Fruit fly (Drosophila melanogaster) whole organism, adult: ENCODE results near the gene CG5758.

Experiments used
- CG11617 ChIP-seq: fragments of 200-800 bp; sonication (Bioruptor generic); optimal IDR thresholded peaks from 2 replicates; lab custom pipeline; 2017; ENCODE audit warnings: mild to moderate bottlenecking, missing biosample characterization, missing genetic modification reagents, missing genetic modification characterization
- CG12768 ChIP-seq: fragments of 200-800 bp; sonication (Bioruptor generic); optimal IDR thresholded peaks from 2 replicates; lab custom pipeline; 2017; ENCODE audit warnings: missing biosample characterization, missing genetic modification characterization, mild to moderate bottlenecking, moderate library complexity, missing genetic modification reagents
- CG14711 ChIP-seq: fragments of 200-800 bp; sonication (Bioruptor generic); optimal IDR thresholded peaks from 2 replicates; lab custom pipeline; 2018; ENCODE audit warnings: missing biosample characterization, mild to moderate bottlenecking, missing genetic modification characterization, moderate library complexity
- CG1620 ChIP-seq: fragments of 200-800 bp; sonication (Bioruptor generic); optimal IDR thresholded peaks from 2 replicates; lab custom pipeline; 2016; ENCODE audit warnings: missing biosample characterization, missing genetic modification characterization
- CG33017 ChIP-seq: fragments of 200-800 bp; sonication (Bioruptor generic); optimal IDR thresholded peaks from 2 replicates; lab custom pipeline; 2018; ENCODE audit warnings: missing biosample characterization, mild to moderate bottlenecking, missing genetic modification characterization, moderate library complexity
- CG5204 ChIP-seq: fragments of 200-800 bp; sonication (Bioruptor generic); optimal IDR thresholded peaks from 2 replicates; lab custom pipeline; 2016; ENCODE audit warnings: missing biosample characterization, missing genetic modification characterization
- CG7045 ChIP-seq: fragments of 200-800 bp; sonication (Bioruptor generic); optimal IDR thresholded peaks from 2 replicates; lab custom pipeline; 2017; ENCODE audit warnings: missing biosample characterization, mild to moderate bottlenecking, missing genetic modification characterization
- CG7101 ChIP-seq: fragments of 200-800 bp; sonication (Bioruptor generic); optimal IDR thresholded peaks from 2 replicates; lab custom pipeline; 2018; ENCODE audit warnings: missing biosample characterization, mild to moderate bottlenecking, missing genetic modification characterization, moderate library complexity
- Clk ChIP-seq: fragments of 200-800 bp; sonication (Bioruptor generic); optimal IDR thresholded peaks from 2 replicates; lab custom pipeline; 2017; ENCODE audit warnings: missing biosample characterization, missing genetic modification characterization
- Crg-1 ChIP-seq: fragments of 200-800 bp; sonication (Bioruptor generic); optimal IDR thresholded peaks from 2 replicates; lab custom pipeline; 2016; ENCODE audit warnings: missing biosample characterization, missing genetic modification characterization
- Hr96 ChIP-seq: fragments of 200-800 bp; sonication (Bioruptor generic); optimal IDR thresholded peaks from 2 replicates; lab custom pipeline; 2016; ENCODE audit warnings: missing biosample characterization, missing genetic modification characterization
- Mnt ChIP-seq: fragments of 200-800 bp; sonication (Bioruptor generic); optimal IDR thresholded peaks from 2 replicates; lab custom pipeline; 2016; ENCODE audit warnings: missing biosample characterization, mild to moderate bottlenecking, missing genetic modification characterization
- bab1 ChIP-seq: fragments of 200-800 bp; sonication (Bioruptor generic); optimal IDR thresholded peaks from 3 replicates; lab custom pipeline; 2019; ENCODE audit warnings: missing biosample characterization, mild to moderate bottlenecking, missing genetic modification characterization, moderate library complexity
- cic ChIP-seq: fragments of 200-800 bp; sonication (Bioruptor generic); optimal IDR thresholded peaks from 2 replicates; lab custom pipeline; 2017; ENCODE audit warnings: missing biosample characterization, mild to moderate bottlenecking, missing genetic modification characterization, moderate library complexity
- cnc ChIP-seq, 2 experiments: fragments of >200 bp; optimal IDR thresholded peaks; 2 replicates each; lab custom pipeline; 2017
- kay ChIP-seq: fragments of 200-800 bp; sonication (Bioruptor generic); peaks from one replicate; lab custom pipeline; 2016; ENCODE audit warnings: missing biosample characterization, missing genetic modification characterization, borderline replicate concordance
- ovo ChIP-seq: fragments of 200-800 bp; sonication (Bioruptor generic); optimal IDR thresholded peaks from 2 replicates; lab custom pipeline; 2016; ENCODE audit warnings: missing biosample characterization, missing genetic modification characterization
- pad ChIP-seq: fragments of 200-800 bp; sonication (Bioruptor generic); optimal IDR thresholded peaks from 3 replicates; lab custom pipeline; 2017; ENCODE audit warnings: missing biosample characterization, missing genetic modification characterization, mild to moderate bottlenecking, moderate library complexity, missing genetic modification reagents
- tj ChIP-seq: fragments of 200-800 bp; sonication (Bioruptor generic); optimal IDR thresholded peaks from 3 replicates; lab custom pipeline; 2017; ENCODE audit warnings: missing biosample characterization, mild to moderate bottlenecking, missing genetic modification characterization, moderate library complexity
- toe ChIP-seq: fragments of 200-800 bp; sonication (Bioruptor generic); optimal IDR thresholded peaks from 2 replicates; lab custom pipeline; 2016; ENCODE audit warnings: missing biosample characterization, missing genetic modification characterization

CG5758 gene

dm6 chr2L:18092156-18092555, 27.6 kb upstream of the CG5758 start, which contains the start of gene CG15153:
Gene CG15153, minus strand, starts transcription at chr2L:18092256.
- no peak for TF ChIP-seq ovo (GFP tag; lab: Kevin White, UChicago)
- no peak for TF ChIP-seq CG1620 (GFP tag; lab: Kevin White, UChicago)
- no peak for TF ChIP-seq CG5204 (GFP tag; lab: Kevin White, UChicago)
- no peak for TF ChIP-seq cnc (optimal IDR thresholded peaks at IDR 0.05; lab: Kevin White, UChicago)
- no peak for TF ChIP-seq tj (GFP tag; lab: Kevin White, UChicago)
- TF ChIP-seq bab1 (GFP tag; lab: Kevin White, UChicago), result no peak
- no peak for TF ChIP-seq pad (GFP tag; lab: Kevin White, UChicago)

- TF ChIP-seq tj (GFP tag; lab: Kevin White, UChicago) (no peak), CG7101 (tag; lab: Kevin White, UChicago) (no peak), Clk (GFP tag; lab: Kevin White, UChicago) (no peak), cnc (optimal IDR thresholded peaks at IDR 0.05; lab: Kevin White, UChicago) (no peak), kay (GFP tag; lab: Kevin White, UChicago) (no peak), Crg-1 (GFP tag; lab: Kevin White, UChicago) (no peak), CG7045 (no peak), CG1620 (GFP tag; lab: Kevin White, UChicago) (no peak)
These were observed 23.5 kb upstream of the CG5758 start, which contains the start of gene Slc25A46b for dm6 chr2L:18096268-18096667. Gene Slc25A46b, plus strand, starts transcription at chr2L:18096568.

DNA sequence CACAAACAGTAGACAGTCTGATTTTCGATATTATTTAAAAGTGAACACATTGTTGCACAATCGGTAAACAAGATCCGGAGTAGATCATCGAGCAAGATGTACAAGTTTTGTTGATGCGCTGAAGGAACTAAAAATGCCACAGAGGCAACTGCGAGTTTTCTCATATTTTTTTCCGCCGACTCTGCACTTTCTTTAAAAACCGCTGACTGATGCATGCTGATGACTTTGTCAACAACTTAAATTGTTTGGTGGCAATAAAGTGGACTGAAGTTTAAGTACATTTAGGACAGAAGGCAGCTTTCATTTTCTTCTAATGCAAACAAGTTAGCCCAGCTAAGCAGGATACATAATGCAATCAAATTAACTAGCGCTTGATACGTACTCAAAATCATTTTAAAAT, 7.4 kb upstream of the CG5758 start:
- TF ChIP-seq CG12768 (no peak), tj (GFP tag; lab: Kevin White, UChicago) (peak; percentile 94), cnc (optimal IDR thresholded peaks at IDR 0.05; lab: Kevin White, UChicago) (no peak), Mnt (GFP tag; lab: Kevin White, UChicago) (no peak)

DNA sequence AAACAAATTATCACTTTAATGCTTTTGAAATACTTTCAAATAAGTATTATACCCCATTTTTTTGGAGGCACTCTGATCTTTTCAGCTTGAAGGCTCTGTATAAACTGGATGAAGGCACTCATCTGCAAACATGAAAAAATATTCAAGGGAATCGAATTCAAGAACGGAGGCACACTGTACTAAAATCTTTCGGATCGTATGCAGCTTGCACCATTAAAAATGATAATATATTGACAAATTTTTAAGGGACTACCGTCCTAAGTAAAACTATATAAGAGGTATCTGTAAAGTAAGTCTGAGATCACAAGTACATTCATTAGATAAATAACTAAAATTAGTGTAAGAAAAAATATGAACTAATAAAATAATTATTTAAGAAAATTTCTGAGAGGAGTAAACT, 6.7 kb upstream of the CG5758 start, which contains the start of gene CG44476:
Gene CG44476 (minus strand): TSS at position 101 of the 400 bp plus-strand sequence.
- TF ChIP-seq Crg-1 (GFP tag; lab: Kevin White, UChicago) (no peak), CG7101 (tag; lab: Kevin White, UChicago) (peak; percentile 31), CG1620 (GFP tag; lab: Kevin White, UChicago) (no peak), CG7045 (no peak), Mnt (GFP tag; lab: Kevin White, UChicago) (no peak)

DNA sequence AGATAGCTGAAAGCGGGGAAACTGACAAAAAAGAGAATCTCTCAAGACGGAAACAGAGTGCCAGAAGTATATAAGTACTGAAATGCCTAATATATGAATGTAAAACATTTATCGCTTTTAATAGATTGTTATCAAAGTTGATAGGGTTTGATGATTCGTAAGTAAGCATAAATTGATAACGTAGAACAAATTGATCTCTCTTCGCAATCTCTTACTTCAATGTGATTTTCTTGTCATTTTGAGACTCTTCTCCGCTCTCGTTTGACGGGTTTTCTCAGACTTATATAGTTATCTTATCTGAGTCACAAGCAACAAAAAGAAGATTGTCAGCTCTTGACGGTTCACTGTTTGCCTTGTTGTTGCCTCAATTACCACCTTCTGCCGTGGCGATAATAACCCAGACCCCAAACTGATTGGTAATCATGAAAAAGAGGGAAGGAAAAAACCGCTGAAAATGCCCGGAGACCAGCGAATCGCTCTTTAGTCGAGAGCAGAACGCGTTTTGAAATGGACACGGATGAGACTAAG, 5.6 kb upstream of the CG5758 start, which contains the start of gene CG15152:
Gene CG15152 (plus strand): TSS at position 372 of the 528 bp plus-strand sequence.
- TF ChIP-seq CG12768 (no peak), tj (GFP tag; lab: Kevin White, UChicago) (no peak), cic (GFP tag; lab: Kevin White, UChicago) (peak; percentile 41)

dm6 chr2L:18115104-18115503, 4.7 kb upstream of the CG5758 start:
- peak; percentile 23 for TF ChIP-seq cic (GFP tag; lab: Kevin White, UChicago)
- peak; percentile 45 for TF ChIP-seq kay (GFP tag; lab: Kevin White, UChicago)
- TF ChIP-seq CG5204 (GFP tag; lab: Kevin White, UChicago), result no peak

DNA sequence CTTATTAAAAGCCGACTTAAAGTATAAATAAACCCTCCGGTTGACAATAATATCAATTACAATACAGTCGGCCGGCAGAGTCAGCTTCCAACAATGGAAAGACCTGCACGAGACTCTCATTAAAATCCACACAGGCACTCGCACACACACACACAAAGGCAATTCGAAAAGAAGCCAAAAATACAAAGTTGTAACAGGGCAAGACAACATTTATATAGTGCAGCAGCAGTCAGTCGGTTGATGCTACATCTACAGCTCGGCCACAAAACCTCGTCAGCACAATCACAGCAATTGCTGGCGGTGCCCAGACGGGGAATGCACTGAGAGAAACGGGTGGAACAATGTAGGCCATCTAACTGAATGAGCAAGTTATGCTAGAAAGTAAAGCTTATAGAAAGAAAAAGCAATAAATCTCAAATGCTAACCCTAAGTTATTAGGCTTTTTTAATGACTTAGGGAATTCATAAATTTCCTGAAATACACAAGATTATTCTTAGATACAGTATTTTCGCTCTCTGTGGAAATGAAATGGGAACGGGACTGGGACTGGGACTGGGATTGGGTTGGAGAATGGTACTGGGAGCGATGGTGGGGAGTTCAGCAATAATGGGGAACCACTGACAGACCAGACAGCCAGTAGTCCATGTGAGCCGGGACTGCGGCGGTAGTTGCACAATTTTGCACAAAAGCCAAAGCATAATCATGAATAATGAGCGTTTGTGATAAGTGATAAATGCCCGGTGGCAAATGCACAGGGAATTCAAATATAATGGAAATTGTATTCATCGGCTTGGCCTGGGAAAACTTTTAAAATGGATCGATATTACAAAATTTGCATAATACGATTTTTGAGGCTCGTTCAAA, 1.8 kb downstream of the CG5758 start:
- no peak for TF ChIP-seq CG33017 (tag; lab: Kevin White, UChicago)
- TF ChIP-seq bab1 (GFP tag; lab: Kevin White, UChicago), result peak; percentile 24
- TF ChIP-seq CG14711 (tag; lab: Kevin White, UChicago), result peak; percentile 37
- TF ChIP-seq ovo (GFP tag; lab: Kevin White, UChicago), result no peak
- TF ChIP-seq CG7101 (tag; lab: Kevin White, UChicago), result peak; percentile 42
- no peak for TF ChIP-seq cic (GFP tag; lab: Kevin White, UChicago)
- TF ChIP-seq kay (GFP tag; lab: Kevin White, UChicago), result no peak
- TF ChIP-seq Hr96 (GFP tag; lab: Kevin White, UChicago), result peak; percentile 67
- peak; percentile 46 for TF ChIP-seq CG12768
- TF ChIP-seq tj (GFP tag; lab: Kevin White, UChicago), result peak; percentile 91
- peak; percentile 54 for TF ChIP-seq CG11617 (GFP tag; lab: Kevin White, UChicago)
- peak; percentile 36 for TF ChIP-seq toe (GFP tag; lab: Kevin White, UChicago)
- TF ChIP-seq pad (GFP tag; lab: Kevin White, UChicago), result peak; percentile 58
- TF ChIP-seq CG5204 (GFP tag; lab: Kevin White, UChicago), result peak; percentile 39
- no peak for TF ChIP-seq cnc (optimal IDR thresholded peaks at IDR 0.05; lab: Kevin White, UChicago)
- peak; percentile 55 for TF ChIP-seq CG7045
- TF ChIP-seq CG1620 (GFP tag; lab: Kevin White, UChicago), result no peak
- TF ChIP-seq Crg-1 (GFP tag; lab: Kevin White, UChicago), result no peak
- no peak for TF ChIP-seq Mnt (GFP tag; lab: Kevin White, UChicago)
- no peak for TF ChIP-seq Clk (GFP tag; lab: Kevin White, UChicago)
